Worm (Caenorhabditis elegans) whole organism, L3 larva: ENCODE results near the gene ani-1.
A peak's percentile ranks its signal among the peaks of the same experiment; 100 is the strongest.

Source experiments
- R02D3.7 ChIP-seq: fragments of 150-350 bp; optimal IDR thresholded peaks from 2 replicates; lab custom pipeline; 2014; ENCODE audit warnings: missing biosample characterization, missing genetic modification characterization
- ZK546.5 ChIP-seq: sonication (generic microtip); optimal IDR thresholded peaks from 2 replicates; lab custom pipeline; 2017; ENCODE audit warnings: missing biosample characterization, missing genetic modification characterization
- aly-2 ChIP-seq: fragments of 150-350 bp; optimal IDR thresholded peaks from 2 replicates; lab custom pipeline; 2014; ENCODE audit warnings: missing biosample characterization, missing genetic modification characterization
- ama-1 ChIP-seq: fragments of 150-350 bp; optimal IDR thresholded peaks from 2 replicates; lab custom pipeline; 2018
- ceh-16 ChIP-seq: sonication (generic microtip); optimal IDR thresholded peaks from 2 replicates; lab custom pipeline; 2017; ENCODE audit warnings: missing biosample characterization, missing genetic modification characterization
- ceh-28 ChIP-seq: fragments of 150-350 bp; optimal IDR thresholded peaks from 2 replicates; lab custom pipeline; 2014; ENCODE audit warnings: missing biosample characterization, missing genetic modification reagents, missing genetic modification characterization
- ceh-82 ChIP-seq: fragments of 150-350 bp; optimal IDR thresholded peaks from 2 replicates; lab custom pipeline; 2014; ENCODE audit warnings: missing biosample characterization, missing genetic modification characterization
- ceh-9 ChIP-seq: sonication (generic microtip); optimal IDR thresholded peaks from 2 replicates; lab custom pipeline; 2018; ENCODE audit warnings: missing biosample characterization, missing genetic modification characterization
- daf-12 ChIP-seq: fragments of 150-350 bp; optimal IDR thresholded peaks from 2 replicates; lab custom pipeline; 2014; ENCODE audit warnings: missing biosample characterization, missing genetic modification reagents, missing genetic modification characterization
- egl-5 ChIP-seq: fragments of 150-350 bp; optimal IDR thresholded peaks from 2 replicates; lab custom pipeline; 2017; ENCODE audit warnings: missing biosample characterization, missing genetic modification reagents, missing genetic modification characterization, inconsistent platforms
- elt-1 ChIP-seq: fragments of 150-350 bp; optimal IDR thresholded peaks from 2 replicates; lab custom pipeline; 2014; ENCODE audit warnings: missing biosample characterization, missing genetic modification characterization
- elt-2 ChIP-seq: sonication (generic microtip); optimal IDR thresholded peaks from 2 replicates; lab custom pipeline; 2016; ENCODE audit warnings: missing genetic modification reagents, mild to moderate bottlenecking, missing genetic modification characterization, missing compliant biosample characterization
- elt-3 ChIP-seq, 3 experiments: fragments of 150-350 bp in 1 of 3; sonication (generic microtip) in 2 of 3; optimal IDR thresholded peaks; 2 replicates in 2 of 3; 4 replicates in 1 of 3; lab custom pipeline; 2014 to 2017; ENCODE audit warnings: missing biosample characterization in 3 of 3, missing genetic modification characterization in 3 of 3
- eor-1 ChIP-seq, 2 experiments: fragments of 150-350 bp; optimal IDR thresholded peaks; 2 replicates each; lab custom pipeline; 2014 to 2018; ENCODE audit warnings: missing biosample characterization in 2 of 2, missing genetic modification characterization in 2 of 2
- fkh-10 ChIP-seq: sonication (generic microtip); optimal IDR thresholded peaks from 2 replicates; lab custom pipeline; 2017; ENCODE audit warnings: missing biosample characterization, missing genetic modification reagents, missing genetic modification characterization
- fkh-2 ChIP-seq: fragments of 150-350 bp; optimal IDR thresholded peaks from 2 replicates; lab custom pipeline; 2014; ENCODE audit warnings: missing biosample characterization, missing genetic modification reagents, missing genetic modification characterization
- fos-1 ChIP-seq: fragments of 150-350 bp; optimal IDR thresholded peaks from 2 replicates; lab custom pipeline; 2014; ENCODE audit warnings: missing biosample characterization, missing genetic modification characterization
- hmg-11 ChIP-seq: sonication (generic microtip); optimal IDR thresholded peaks from 2 replicates; lab custom pipeline; 2016; ENCODE audit warnings: missing genetic modification characterization, missing compliant biosample characterization
- jun-1 ChIP-seq: fragments of 150-350 bp; optimal IDR thresholded peaks from 2 replicates; lab custom pipeline; 2014; ENCODE audit warnings: missing biosample characterization, missing genetic modification reagents, missing genetic modification characterization
- lin-15B ChIP-seq: fragments of 150-350 bp; optimal IDR thresholded peaks from 2 replicates; lab custom pipeline; 2014; ENCODE audit warnings: missing biosample characterization, missing genetic modification characterization
- lin-39 ChIP-seq: fragments of 150-350 bp; optimal IDR thresholded peaks from 2 replicates; lab custom pipeline; 2018; ENCODE audit warnings: missing biosample characterization, missing genetic modification reagents, missing genetic modification characterization
- lsy-12 ChIP-seq: sonication (generic microtip); optimal IDR thresholded peaks from 2 replicates; lab custom pipeline; 2016; ENCODE audit warnings: mild to moderate bottlenecking, missing genetic modification characterization, missing compliant biosample characterization
- mdl-1 ChIP-seq: fragments of 150-350 bp; optimal IDR thresholded peaks from 2 replicates; lab custom pipeline; 2014; ENCODE audit warnings: missing biosample characterization, missing genetic modification characterization
- mml-1 ChIP-seq: fragments of 150-350 bp; sonication (generic microtip); optimal IDR thresholded peaks from 3 replicates; lab custom pipeline; 2014; ENCODE audit warnings: missing biosample characterization, missing genetic modification characterization
- nfya-1 ChIP-seq: sonication (generic microtip); optimal IDR thresholded peaks from 2 replicates; lab custom pipeline; 2017; ENCODE audit warnings: missing genetic modification characterization, mild to moderate bottlenecking, missing compliant biosample characterization, antibody characterized with exemption, moderate library complexity; ENCODE audit not compliant: insufficient read depth
- nhr-11 ChIP-seq: fragments of 150-350 bp; optimal IDR thresholded peaks from 2 replicates; lab custom pipeline; 2014; ENCODE audit warnings: missing biosample characterization, missing genetic modification characterization
- nhr-12 ChIP-seq: fragments of 150-350 bp; optimal IDR thresholded peaks from 2 replicates; lab custom pipeline; 2014; ENCODE audit warnings: missing biosample characterization, missing genetic modification characterization
- nhr-23 ChIP-seq: fragments of 150-350 bp; optimal IDR thresholded peaks from 2 replicates; lab custom pipeline; 2014; ENCODE audit warnings: missing biosample characterization, missing genetic modification reagents, missing genetic modification characterization
- nhr-25 ChIP-seq: sonication (generic microtip); optimal IDR thresholded peaks from 2 replicates; lab custom pipeline; 2017; ENCODE audit warnings: missing biosample characterization, missing genetic modification characterization
- nhr-28 ChIP-seq: fragments of 150-350 bp; optimal IDR thresholded peaks from 2 replicates; lab custom pipeline; 2014; ENCODE audit warnings: missing biosample characterization, missing genetic modification characterization
- nhr-43 ChIP-seq: sonication (generic microtip); optimal IDR thresholded peaks from 2 replicates; lab custom pipeline; 2016; ENCODE audit warnings: mild to moderate bottlenecking, missing genetic modification characterization, missing compliant biosample characterization; ENCODE audit not compliant: poor library complexity, severe bottlenecking
- nhr-67 ChIP-seq: fragments of 150-350 bp; optimal IDR thresholded peaks from 2 replicates; lab custom pipeline; 2014; ENCODE audit warnings: missing biosample characterization, missing genetic modification characterization
- nhr-76 ChIP-seq: fragments of 150-350 bp; sonication (generic microtip); optimal IDR thresholded peaks from 5 replicates; lab custom pipeline; 2014; ENCODE audit warnings: missing biosample characterization, missing genetic modification characterization
- nhr-77 ChIP-seq: fragments of 150-350 bp; optimal IDR thresholded peaks from 2 replicates; lab custom pipeline; 2014; ENCODE audit warnings: missing biosample characterization, missing genetic modification characterization
- pha-4 ChIP-seq: fragments of 150-350 bp; optimal IDR thresholded peaks from 2 replicates; lab custom pipeline; 2014; ENCODE audit warnings: missing biosample characterization, missing genetic modification reagents, missing genetic modification characterization
- pqm-1 ChIP-seq: fragments of 150-350 bp; optimal IDR thresholded peaks from 2 replicates; lab custom pipeline; 2017; ENCODE audit warnings: missing biosample characterization, missing genetic modification characterization, inconsistent platforms
- sea-2 ChIP-seq: fragments of 150-350 bp; sonication (generic microtip); optimal IDR thresholded peaks from 4 replicates; lab custom pipeline; 2014; ENCODE audit warnings: missing biosample characterization, missing genetic modification reagents, missing genetic modification characterization
- skn-1 ChIP-seq: fragments of 150-350 bp; optimal IDR thresholded peaks from 2 replicates; lab custom pipeline; 2014; ENCODE audit warnings: missing biosample characterization, missing genetic modification characterization
- snpc-4 ChIP-seq: fragments of 150-350 bp; optimal IDR thresholded peaks from 2 replicates; lab custom pipeline; 2014; ENCODE audit warnings: missing biosample characterization, missing genetic modification characterization
- tbx-2 ChIP-seq: sonication (generic microtip); optimal IDR thresholded peaks from 2 replicates; lab custom pipeline; 2016; ENCODE audit warnings: mild to moderate bottlenecking, missing genetic modification characterization, missing compliant biosample characterization
- unc-39 ChIP-seq: sonication (generic microtip); optimal IDR thresholded peaks from 4 replicates; lab custom pipeline; 2017; ENCODE audit warnings: missing biosample characterization, missing genetic modification characterization
- zag-1 ChIP-seq: fragments of 150-350 bp; optimal IDR thresholded peaks from 2 replicates; lab custom pipeline; 2014; ENCODE audit warnings: missing biosample characterization, missing genetic modification characterization
- ztf-4 ChIP-seq: fragments of 150-350 bp; optimal IDR thresholded peaks from 2 replicates; lab custom pipeline; 2014; ENCODE audit warnings: missing biosample characterization, missing genetic modification characterization

ani-1 gene

DNA sequence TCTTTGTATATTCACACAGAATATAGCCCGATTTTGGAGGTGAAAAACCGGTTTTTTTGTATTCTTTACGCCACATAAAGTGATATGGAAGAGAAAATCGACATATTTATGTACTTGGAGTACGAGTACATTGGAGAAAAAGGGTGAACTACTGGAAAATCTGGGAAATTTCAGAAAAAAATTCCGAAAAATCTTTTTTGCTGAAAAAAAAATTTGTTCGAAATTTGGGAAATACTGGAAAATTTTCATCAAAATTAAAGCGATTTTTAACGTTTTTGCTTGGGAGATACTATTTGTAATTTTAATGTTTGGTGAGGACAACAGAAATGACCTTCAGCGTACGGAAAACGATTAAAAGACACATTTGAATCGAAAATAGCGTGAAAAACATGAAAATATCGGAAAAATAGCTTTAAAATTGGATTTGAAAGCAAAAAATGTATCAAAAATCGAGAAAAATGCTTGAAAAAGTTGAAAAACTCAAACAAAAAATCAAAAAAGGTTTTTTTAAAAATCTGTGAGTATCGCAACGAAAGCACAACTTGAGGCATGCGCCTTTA, 27.2 kb downstream of the ani-1 start:
- TF ChIP-seq elt-2 (no peak), lin-39 (tag; lab: Kevin White, UChicago) (no peak)

DNA sequence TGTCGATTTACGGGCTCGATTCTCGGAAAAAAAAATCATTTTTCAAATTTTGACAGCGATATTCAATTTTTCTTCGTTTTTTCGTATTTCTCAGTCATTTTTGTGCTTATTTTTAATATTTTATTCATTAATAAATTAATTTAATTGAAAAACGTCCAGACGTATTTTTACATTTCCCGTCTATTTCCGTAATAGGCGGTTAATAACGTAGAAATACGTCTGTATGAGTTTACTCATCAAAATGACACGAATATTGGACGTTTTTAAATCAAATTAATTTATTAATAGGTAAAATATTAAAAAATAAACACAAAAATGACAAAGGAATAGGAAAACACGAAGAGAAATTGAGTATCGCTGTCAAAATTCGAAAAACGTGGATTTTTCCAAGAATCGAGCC, 28.5 kb downstream of the ani-1 start:
- TF ChIP-seq skn-1 (tag; lab: Kevin White, UChicago) (no peak), eor-1 (tag; optimal IDR thresholded peaks at IDR 0.05; lab: Kevin White, UChicago) (no peak), sea-2 (GFP tag; lab: Kevin White, UChicago) (no peak), nhr-76 (tag; lab: Kevin White, UChicago) (no peak), unc-39 (tag; lab: Kevin White, UChicago) (no peak), nhr-11 (no peak), ceh-9 (tag; lab: Kevin White, UChicago) (no peak), lin-39 (tag; lab: Kevin White, UChicago) (no peak), ZK546.5 (tag; lab: Kevin White, UChicago) (no peak)

DNA sequence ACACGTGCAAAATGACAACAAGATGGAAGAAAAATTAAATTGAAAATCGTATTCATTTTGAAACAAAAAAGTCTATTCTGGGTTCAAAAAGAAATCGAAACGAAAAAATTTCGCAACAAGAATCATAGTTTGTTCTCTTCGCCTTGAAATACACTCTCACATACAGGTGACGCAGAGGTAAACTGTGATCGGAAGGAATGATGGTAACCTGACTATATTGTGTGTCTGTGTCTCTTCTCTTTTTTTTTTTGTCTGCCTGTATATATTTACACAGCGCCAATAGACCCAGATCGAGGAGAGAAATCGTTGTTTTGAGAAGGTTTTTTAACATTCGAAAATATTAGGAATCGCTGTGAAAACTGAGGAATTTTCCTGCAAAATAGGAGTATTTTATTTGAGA, 29.1 kb downstream of the ani-1 start:
- TF ChIP-seq zag-1 (tag; lab: Kevin White, UChicago) (no peak), elt-1 (tag; lab: Kevin White, UChicago) (no peak), nfya-1 (tag; lab: Kevin White, UChicago) (peak; percentile 15), fkh-10 (GFP tag; lab: Kevin White, UChicago) (no peak), mdl-1 (no peak), lsy-12 (tag; lab: Kevin White, UChicago) (no peak), mml-1 (tag; lab: Kevin White, UChicago) (no peak), nhr-77 (tag; lab: Kevin White, UChicago) (no peak), nhr-43 (tag; lab: Kevin White, UChicago) (no peak), nhr-67 (tag; lab: Kevin White, UChicago) (no peak), ceh-28 (tag; lab: Kevin White, UChicago) (no peak), nhr-28 (tag; lab: Kevin White, UChicago) (no peak), hmg-11 (tag; lab: Kevin White, UChicago) (peak; percentile 39), egl-5 (tag; lab: Kevin White, UChicago) (no peak), pqm-1 (tag; lab: Kevin White, UChicago) (no peak), tbx-2 (no peak), nhr-11 (no peak), skn-1 (tag; lab: Kevin White, UChicago) (no peak), ceh-16 (no peak), snpc-4 (tag; lab: Kevin White, UChicago) (peak; percentile 42), nhr-23 (tag; lab: Kevin White, UChicago) (no peak), nhr-25 (tag; lab: Kevin White, UChicago) (peak; percentile 52), ama-1 (lab: Kevin White, UChicago) (no peak), aly-2 (tag; lab: Kevin White, UChicago) (no peak), fos-1 (tag; lab: Kevin White, UChicago) (no peak), lin-15B (no peak), R02D3.7 (tag; lab: Kevin White, UChicago) (no peak), ceh-82 (tag; lab: Kevin White, UChicago) (no peak), pha-4 (peak; percentile 97), lin-39 (tag; lab: Kevin White, UChicago) (no peak), ztf-4 (tag; lab: Kevin White, UChicago) (no peak), daf-12 (no peak), jun-1 (tag; lab: Kevin White, UChicago) (peak; percentile 67), ZK546.5 (tag; lab: Kevin White, UChicago) (no peak), unc-39 (tag; lab: Kevin White, UChicago) (no peak), fkh-2 (tag; lab: Kevin White, UChicago) (no peak), elt-3 (tag; optimal IDR thresholded peaks at IDR 0.05; lab: Kevin White, UChicago) (no peak), nhr-12 (no peak), nhr-76 (tag; lab: Kevin White, UChicago) (no peak), elt-2 (peak; percentile 30)
- TF ChIP-seq, all 47 proteins: peak for 7
